Fruit fly (Drosophila melanogaster): ENCODE measurements around the gene CG3448.
A peak's percentile ranks its signal among the peaks of the same experiment; 100 is the strongest.

The CG3448 gene

DNA sequence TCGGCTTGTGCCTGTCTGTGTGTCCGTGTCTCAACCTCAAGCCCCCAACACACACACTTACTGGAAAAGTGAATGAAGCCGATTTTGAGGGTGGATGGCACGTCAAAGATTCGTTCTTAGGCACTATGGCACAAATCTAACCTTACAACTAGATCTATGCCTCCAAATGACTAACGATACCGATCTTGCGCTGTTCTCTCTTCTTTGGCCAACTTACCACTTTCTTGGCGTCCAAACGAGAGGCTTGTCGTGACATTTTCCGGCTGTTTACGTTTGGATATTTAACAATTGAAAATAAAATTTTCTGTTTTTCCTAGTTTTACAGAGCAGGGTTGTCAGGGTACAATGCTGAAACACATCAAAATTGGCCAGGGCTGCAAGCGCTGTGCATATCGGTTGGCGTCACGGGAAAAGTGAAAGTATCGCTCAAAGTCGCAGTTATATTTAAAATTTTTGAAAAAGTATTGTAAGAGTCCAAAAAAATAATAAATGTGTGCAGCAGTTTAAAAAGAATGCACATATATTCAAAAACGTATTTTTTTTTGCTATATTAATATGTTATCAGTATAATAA, 9.4 kb downstream of the CG3448 start, which contains the start of the genes Bet3 and Nf-YA:
Gene Bet3 (minus strand): TSS at position 361 of the 573 bp plus-strand sequence.
Gene Nf-YA (minus strand): TSS at position 361 of the 573 bp plus-strand sequence.
- TF ChIP-seq CG9705 (GFP tag; optimal IDR thresholded peaks at IDR 0.05) (no peak), Hnf4 (GFP tag; optimal IDR thresholded peaks at IDR 0.05) (peak; percentile 34), dsf (GFP tag; optimal IDR thresholded peaks at IDR 0.05; ENCODE audit: borderline replicate concordance) (peak; percentile 3), Rel (GFP tag; optimal IDR thresholded peaks at IDR 0.05) (no peak), Rel (tag; optimal IDR thresholded peaks at IDR 0.05) (peak; percentile 52), foxo (GFP tag; optimal IDR thresholded peaks at IDR 0.05) (peak in 1 of 2 experiments; percentile 56), h (GFP tag; optimal IDR thresholded peaks at IDR 0.05) (peak; percentile 9), woc (GFP tag; optimal IDR thresholded peaks at IDR 0.05) (peak; percentile 41), Hr83 (GFP tag; optimal IDR thresholded peaks at IDR 0.05; ENCODE audit: poor library complexity, severe bottlenecking) (peak; percentile 80), rgr (GFP tag; optimal IDR thresholded peaks at IDR 0.05) (peak; percentile 58), Sp1 (GFP tag; optimal IDR thresholded peaks at IDR 0.05) (peak; percentile 36), Jra (GFP tag; optimal IDR thresholded peaks at IDR 0.05) (peak; percentile 64), CG32264 (GFP tag; optimal IDR thresholded peaks at IDR 0.05) (no peak), brk (GFP tag; optimal IDR thresholded peaks at IDR 0.05) (no peak), HLH106 (tag; optimal IDR thresholded peaks at IDR 0.05) (peak; percentile 39)

DNA sequence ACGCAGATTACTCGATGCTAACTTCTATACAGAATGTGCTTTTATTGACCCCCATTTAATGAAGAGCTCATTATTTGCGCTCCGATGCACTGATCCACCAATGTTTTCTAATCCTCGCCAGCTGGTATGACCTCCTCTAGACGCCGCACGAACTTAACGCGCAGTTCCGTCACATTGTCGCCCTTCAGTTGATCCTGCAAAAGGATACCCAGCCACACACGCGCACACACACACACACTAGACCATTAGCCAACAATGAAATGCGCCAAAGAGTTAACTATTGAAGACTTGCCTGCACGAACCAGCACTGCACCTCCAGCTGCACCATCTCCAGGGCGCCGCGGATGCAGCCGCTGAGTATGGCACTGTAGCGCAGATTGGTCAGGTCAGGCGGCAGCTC, 12.5 kb downstream of the CG3448 start:
- TF ChIP-seq Dfd (GFP tag; optimal IDR thresholded peaks at IDR 0.05) (peak; percentile 78), GATAd (GFP tag; optimal IDR thresholded peaks at IDR 0.05) (no peak)

DNA sequence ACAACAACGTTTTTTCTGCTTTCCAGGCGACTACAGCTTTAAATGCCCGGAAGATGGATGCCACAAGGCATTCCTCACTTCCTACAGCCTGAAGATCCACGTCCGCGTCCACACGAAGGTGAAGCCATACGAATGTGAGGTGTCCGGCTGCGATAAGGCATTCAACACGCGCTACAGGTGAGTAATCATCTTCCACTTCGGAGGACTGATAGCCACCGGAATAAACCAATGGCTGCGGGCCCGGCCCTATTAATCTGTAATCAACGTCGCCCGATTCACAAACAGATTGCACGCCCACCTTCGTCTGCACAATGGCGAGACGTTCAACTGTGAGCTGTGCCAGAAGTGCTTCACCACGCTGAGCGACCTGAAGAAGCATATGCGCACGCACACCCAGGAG, 15.5 kb downstream of the CG3448 start:
- no peak for TF ChIP-seq Rel (GFP tag; optimal IDR thresholded peaks at IDR 0.05)
- TF ChIP-seq Rel (tag; optimal IDR thresholded peaks at IDR 0.05) = peak; percentile 73
- peak; percentile 4 for TF ChIP-seq h (GFP tag; optimal IDR thresholded peaks at IDR 0.05)
- no peak for TF ChIP-seq Vsx2 (GFP tag; optimal IDR thresholded peaks at IDR 0.05; ENCODE audit: partially characterized antibody)

DNA sequence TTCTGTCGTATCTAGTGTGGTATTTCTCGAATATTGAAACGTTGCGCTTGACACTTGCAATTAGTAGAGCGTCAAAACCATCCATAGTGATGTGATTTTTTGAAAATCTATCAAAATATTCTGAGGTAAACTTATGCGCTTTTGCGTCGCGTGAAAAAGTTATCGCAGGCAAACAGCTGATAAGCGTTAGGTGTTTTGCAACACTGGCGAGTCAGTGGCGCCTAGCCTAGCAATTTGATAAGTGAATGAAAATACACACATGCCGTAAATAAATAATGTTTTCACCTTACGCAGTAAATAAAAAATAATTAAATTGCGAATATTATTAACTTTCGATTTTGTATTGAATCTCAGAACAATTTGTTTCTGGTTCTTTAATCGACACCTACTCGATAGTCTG, 16.1 kb downstream of the CG3448 start, which contains the start of gene CG42526:
Gene CG42526 (minus strand): TSS at position 85 of the 400 bp plus-strand sequence.
- TF ChIP-seq CG32264 (GFP tag; optimal IDR thresholded peaks at IDR 0.05) (peak; percentile 26), pan (optimal IDR thresholded peaks at IDR 0.05) (no peak), fru (GFP tag; optimal IDR thresholded peaks at IDR 0.05) (peak; percentile 50), GATAd (GFP tag; optimal IDR thresholded peaks at IDR 0.05) (no peak), OdsH (GFP tag; optimal IDR thresholded peaks at IDR 0.05) (peak; percentile 65), Hr83 (GFP tag; optimal IDR thresholded peaks at IDR 0.05; ENCODE audit: poor library complexity, severe bottlenecking) (peak; percentile 73), Vsx2 (GFP tag; optimal IDR thresholded peaks at IDR 0.05; ENCODE audit: partially characterized antibody) (no peak), jim (GFP tag; optimal IDR thresholded peaks at IDR 0.05) (no peak), dmrt93B (GFP tag; optimal IDR thresholded peaks at IDR 0.05) (no peak), sage (GFP tag; optimal IDR thresholded peaks at IDR 0.05) (peak; percentile 31), rgr (GFP tag; optimal IDR thresholded peaks at IDR 0.05) (peak; percentile 70), HLH106 (tag; optimal IDR thresholded peaks at IDR 0.05) (peak; percentile 23), psq (GFP tag; optimal IDR thresholded peaks at IDR 0.05) (peak; percentile 37), lola (GFP tag; optimal IDR thresholded peaks at IDR 0.05) (no peak), foxo (GFP tag; optimal IDR thresholded peaks at IDR 0.05) (peak; percentile 38 to 82), Myc (optimal IDR thresholded peaks at IDR 0.05) (no peak), Hnf4 (GFP tag; optimal IDR thresholded peaks at IDR 0.05) (peak; percentile 74), h (GFP tag; optimal IDR thresholded peaks at IDR 0.05) (peak; percentile 56), tai (GFP tag; optimal IDR thresholded peaks at IDR 0.05) (no peak), sv (GFP tag; optimal IDR thresholded peaks at IDR 0.05) (peak; percentile 53), Dif (GFP tag; optimal IDR thresholded peaks at IDR 0.05; ENCODE audit: partially characterized antibody) (no peak), br (GFP tag; optimal IDR thresholded peaks at IDR 0.05) (peak; percentile 55), brk (GFP tag; optimal IDR thresholded peaks at IDR 0.05) (no peak), Abd-B (GFP tag; optimal IDR thresholded peaks at IDR 0.05) (no peak), ey (GFP tag; optimal IDR thresholded peaks at IDR 0.05) (peak; percentile 65), Jra (GFP tag; optimal IDR thresholded peaks at IDR 0.05) (peak; percentile 59), Sp1 (GFP tag; optimal IDR thresholded peaks at IDR 0.05) (peak; percentile 13), Hr78 (GFP tag; optimal IDR thresholded peaks at IDR 0.05) (no peak), usp (GFP tag; optimal IDR thresholded peaks at IDR 0.05) (no peak), dl (GFP tag; optimal IDR thresholded peaks at IDR 0.05; ENCODE audit: insufficient read depth in 1 of 2, partially characterized antibody in 2 of 2) (no peak), Rel (GFP tag; optimal IDR thresholded peaks at IDR 0.05) (no peak), Rel (tag; optimal IDR thresholded peaks at IDR 0.05) (peak; percentile 26)

Data from whole organism, wandering third instar larva.